Fruit fly (Drosophila melanogaster) whole organism, wandering third instar larva: ENCODE results near the gene CG11356.

ENCODE experiments used
- Dfd ChIP-seq: fragments of >200 bp; optimal IDR thresholded peaks from 2 replicates; lab custom pipeline; 2017; ENCODE audit warnings: missing biosample characterization, missing genetic modification characterization
- Jra ChIP-seq: sonication (Bioruptor generic); optimal IDR thresholded peaks from 2 replicates; lab custom pipeline; 2016; ENCODE audit warnings: missing biosample characterization, missing genetic modification characterization
- Myc ChIP-seq: fragments of >200 bp; optimal IDR thresholded peaks from 2 replicates; lab custom pipeline; 2017
- br ChIP-seq: fragments of 200-800 bp; sonication (Bioruptor generic); optimal IDR thresholded peaks from 2 replicates; lab custom pipeline; 2016; ENCODE audit warnings: missing biosample characterization, missing genetic modification characterization
- h ChIP-seq: fragments of 200-800 bp; sonication (Bioruptor generic); optimal IDR thresholded peaks from 3 replicates; lab custom pipeline; 2016; ENCODE audit warnings: missing biosample characterization, mild to moderate bottlenecking, missing genetic modification characterization
- jim ChIP-seq: fragments of 175-275, 200-325 bp; sonication (Bioruptor generic); optimal IDR thresholded peaks from 2 replicates; lab custom pipeline; 2016; ENCODE audit warnings: missing biosample characterization, mild to moderate bottlenecking, missing genetic modification characterization
- psq ChIP-seq: fragments of 200-800 bp; sonication (Bioruptor generic); optimal IDR thresholded peaks from 3 replicates; lab custom pipeline; 2017; ENCODE audit warnings: missing biosample characterization, mild to moderate bottlenecking, missing genetic modification characterization, moderate library complexity
- sv ChIP-seq: fragments of 200-800 bp; sonication (Bioruptor generic); optimal IDR thresholded peaks from 3 replicates; lab custom pipeline; 2016; ENCODE audit warnings: missing biosample characterization, missing genetic modification characterization

DNA sequence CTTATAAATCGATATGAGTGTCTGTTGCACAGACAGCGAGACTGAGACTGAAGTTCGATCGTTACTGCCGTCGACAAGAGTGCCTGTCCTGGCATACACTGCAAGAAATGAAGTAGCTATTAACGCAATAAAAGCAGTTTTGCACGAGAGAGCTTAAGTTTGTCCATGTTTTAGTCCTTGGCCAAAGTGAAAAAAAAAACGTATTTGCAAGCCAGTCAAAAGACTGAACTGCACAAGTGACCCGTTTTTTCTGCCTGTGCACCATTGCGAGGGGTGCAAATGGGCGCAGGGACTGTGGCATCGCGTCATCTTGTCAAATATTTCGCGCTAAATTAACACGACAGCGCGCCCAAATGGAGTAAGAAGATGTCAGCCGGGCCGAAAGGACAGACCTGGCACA, 28.1 kb downstream of the CG11356 start:
- TF ChIP-seq Dfd: no peak
- no peak for TF ChIP-seq psq
- TF ChIP-seq Jra (GFP tag; lab: Kevin White, UChicago): no peak
- no peak for TF ChIP-seq jim
- no peak for TF ChIP-seq Myc (lab: Kevin White, UChicago)
- no peak for TF ChIP-seq sv (GFP tag; lab: Kevin White, UChicago)
- no peak for TF ChIP-seq br (GFP tag; lab: Kevin White, UChicago)
- no peak for TF ChIP-seq h (GFP tag; lab: Kevin White, UChicago)
